Worm (Caenorhabditis elegans): ENCODE measurements around the gene E04F6.9.
A peak's percentile ranks its signal among the peaks of the same experiment; 100 is the strongest.

E04F6.9 gene

ce11 chrII:7253073-7253472 lies 41.1 kb upstream of the E04F6.9 start, which contains the start of gene lsm-4:
lsm-4 (minus strand) TSS chrII:7253163.
- TF ChIP-seq ama-1 (optimal IDR thresholded peaks at IDR 0.05) (peak; percentile 7), gmeb-1 (tag; optimal IDR thresholded peaks at IDR 0.05) (no peak), lsy-2 (tag; optimal IDR thresholded peaks at IDR 0.05) (peak in 1 of 2 experiments; percentile 3)

DNA sequence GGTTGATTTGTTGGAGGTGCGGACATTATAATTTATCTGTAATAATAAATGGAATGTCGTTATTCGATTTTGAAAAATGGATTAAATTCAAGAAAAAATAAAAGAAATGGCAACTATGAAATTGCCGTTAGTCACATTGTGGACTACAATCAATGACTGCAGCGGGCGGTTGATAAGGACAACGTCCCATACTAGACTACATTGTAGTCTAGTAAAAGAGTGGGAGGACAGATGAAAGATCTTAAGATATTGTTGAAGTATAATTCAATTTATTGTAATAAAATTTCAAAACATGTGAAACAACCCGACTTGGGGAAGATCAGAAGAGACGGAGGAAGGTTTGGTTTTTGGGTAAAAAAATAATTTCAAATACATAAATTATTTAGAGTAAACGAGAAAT lies 40.0 kb upstream of the E04F6.9 start, which contains the start of the genes prx-13 and ada-2:
Gene prx-13, minus strand, starts transcription at position 38 of the 400 bp plus-strand sequence.
Gene ada-2, plus strand, starts transcription at position 282 of the 400 bp plus-strand sequence.
- TF ChIP-seq nhr-237 (tag; optimal IDR thresholded peaks at IDR 0.05) (no peak), sma-3 (GFP tag; optimal IDR thresholded peaks at IDR 0.05) (peak; percentile 6), ama-1 (optimal IDR thresholded peaks at IDR 0.05) (no peak), elt-1 (tag; optimal IDR thresholded peaks at IDR 0.05) (no peak), ceh-16 (tag; optimal IDR thresholded peaks at IDR 0.05) (no peak), snpc-4 (tag; optimal IDR thresholded peaks at IDR 0.05) (no peak), fos-1 (tag; optimal IDR thresholded peaks at IDR 0.05) (peak; percentile 79), unc-39 (tag; optimal IDR thresholded peaks at IDR 0.05) (no peak), nhr-25 (tag; optimal IDR thresholded peaks at IDR 0.05) (no peak), sma-9 (GFP tag; optimal IDR thresholded peaks at IDR 0.05) (peak; percentile 8), sma-9 (tag; optimal IDR thresholded peaks at IDR 0.05) (no peak), lin-39 (tag; optimal IDR thresholded peaks at IDR 0.05) (no peak), nhr-10 (tag; optimal IDR thresholded peaks at IDR 0.05) (no peak), aly-2 (tag; optimal IDR thresholded peaks at IDR 0.05) (no peak)

ce11 chrII:7245576-7245975 lies 33.6 kb upstream of the E04F6.9 start, which contains the start of gene skpo-3:
skpo-3 (plus strand) TSS chrII:7245876.
- TF ChIP-seq sma-9 (GFP tag; optimal IDR thresholded peaks at IDR 0.05) (no peak), sma-9 (tag; optimal IDR thresholded peaks at IDR 0.05) (no peak), nhr-6 (tag; optimal IDR thresholded peaks at IDR 0.05) (no peak), Y55F3AM.14 (GFP tag; optimal IDR thresholded peaks at IDR 0.05) (no peak), nhr-10 (tag; optimal IDR thresholded peaks at IDR 0.05) (no peak), mdl-1 (tag; optimal IDR thresholded peaks at IDR 0.05) (no peak), lsy-2 (tag; optimal IDR thresholded peaks at IDR 0.05) (no peak), R02D3.7 (tag; optimal IDR thresholded peaks at IDR 0.05) (no peak), gmeb-1 (tag; optimal IDR thresholded peaks at IDR 0.05) (no peak), nhr-21 (tag; optimal IDR thresholded peaks at IDR 0.05) (no peak), unc-62 (GFP tag; optimal IDR thresholded peaks at IDR 0.05) (no peak), blmp-1 (tag; optimal IDR thresholded peaks at IDR 0.05; ENCODE audit: insufficient read depth) (no peak), alr-1 (tag; optimal IDR thresholded peaks at IDR 0.05) (no peak), fos-1 (tag; optimal IDR thresholded peaks at IDR 0.05) (no peak), nhr-25 (tag; optimal IDR thresholded peaks at IDR 0.05) (no peak), ceh-82 (tag; optimal IDR thresholded peaks at IDR 0.05) (no peak), ztf-1 (GFP tag; conservative IDR thresholded peaks at IDR 0.05) (no peak), nhr-129 (tag; optimal IDR thresholded peaks at IDR 0.05) (no peak)

ce11 chrII:7242754-7243153 lies 30.8 kb upstream of the E04F6.9 start:
- peak; percentile 28 for TF ChIP-seq sma-3 (GFP tag; optimal IDR thresholded peaks at IDR 0.05)
- peak; percentile 79 for TF ChIP-seq blmp-1 (tag; optimal IDR thresholded peaks at IDR 0.05; ENCODE audit: insufficient read depth)
- no peak for TF ChIP-seq unc-62 (GFP tag; optimal IDR thresholded peaks at IDR 0.05)

ce11 chrII:7239705-7240104 lies 27.7 kb upstream of the E04F6.9 start:
- TF ChIP-seq nhr-25 (tag; optimal IDR thresholded peaks at IDR 0.05): peak; percentile 15
- no peak for TF ChIP-seq crh-2 (tag; optimal IDR thresholded peaks at IDR 0.05)

DNA sequence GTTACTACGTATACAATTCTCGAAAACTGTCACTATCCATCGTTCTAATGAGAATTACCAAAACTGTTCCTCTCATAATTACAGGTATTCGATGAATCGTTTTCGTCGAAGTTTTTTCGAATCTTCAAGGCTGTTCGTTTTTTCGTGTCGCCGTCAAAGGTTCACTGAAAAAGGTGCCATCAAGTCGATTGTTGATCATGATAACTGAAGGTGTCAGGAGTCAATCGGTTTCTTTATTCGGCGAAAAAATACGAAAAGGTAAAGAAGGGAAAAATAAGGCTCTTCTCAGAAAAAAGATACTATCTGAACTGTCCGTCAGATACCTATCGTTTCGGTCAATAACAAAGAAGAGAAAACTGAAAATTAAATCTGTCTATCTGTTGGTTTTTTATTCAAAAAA lies 26.8 kb upstream of the E04F6.9 start:
- TF ChIP-seq aly-2 (tag; optimal IDR thresholded peaks at IDR 0.05): no peak
- no peak for TF ChIP-seq elt-1 (tag; optimal IDR thresholded peaks at IDR 0.05)
- TF ChIP-seq snpc-4 (tag; optimal IDR thresholded peaks at IDR 0.05): no peak
- TF ChIP-seq elt-3 (tag; optimal IDR thresholded peaks at IDR 0.05): no peak
- no peak for TF ChIP-seq mdl-1 (tag; optimal IDR thresholded peaks at IDR 0.05)
- TF ChIP-seq ceh-16 (tag; optimal IDR thresholded peaks at IDR 0.05): peak; percentile 67

ce11 chrII:7238248-7238647 lies 26.3 kb upstream of the E04F6.9 start, which contains the start of gene aqp-1:
aqp-1 (minus strand) TSS chrII:7238349.
- TF ChIP-seq nhr-21 (tag; optimal IDR thresholded peaks at IDR 0.05): no peak
- no peak for TF ChIP-seq ztf-1 (GFP tag; conservative IDR thresholded peaks at IDR 0.05)
- no peak for TF ChIP-seq zag-1 (tag; optimal IDR thresholded peaks at IDR 0.05)
- no peak for TF ChIP-seq unc-55 (GFP tag; optimal IDR thresholded peaks at IDR 0.05)
- TF ChIP-seq fos-1 (tag; optimal IDR thresholded peaks at IDR 0.05): peak; percentile 40
- TF ChIP-seq lin-13 (GFP tag; optimal IDR thresholded peaks at IDR 0.05): no peak
- TF ChIP-seq lsy-2 (tag; optimal IDR thresholded peaks at IDR 0.05): no peak
- TF ChIP-seq ama-1 (optimal IDR thresholded peaks at IDR 0.05): no peak
- no peak for TF ChIP-seq nhr-23 (tag; optimal IDR thresholded peaks at IDR 0.05)
- TF ChIP-seq lin-39 (tag; optimal IDR thresholded peaks at IDR 0.05): no peak
- TF ChIP-seq ZK546.5 (tag; optimal IDR thresholded peaks at IDR 0.05): no peak
- peak; percentile 21 for TF ChIP-seq sma-3 (GFP tag; optimal IDR thresholded peaks at IDR 0.05)
- no peak for TF ChIP-seq peb-1 (tag; optimal IDR thresholded peaks at IDR 0.05)
- TF ChIP-seq egl-27 (tag; optimal IDR thresholded peaks at IDR 0.05): no peak
- no peak for TF ChIP-seq unc-39 (tag; optimal IDR thresholded peaks at IDR 0.05)
- peak; percentile 24 for TF ChIP-seq F13H6.1 (tag; optimal IDR thresholded peaks at IDR 0.05)
- no peak for TF ChIP-seq alr-1 (tag; optimal IDR thresholded peaks at IDR 0.05)
- no peak for TF ChIP-seq sem-4 (tag; optimal IDR thresholded peaks at IDR 0.05)
- TF ChIP-seq mab-5 (tag; optimal IDR thresholded peaks at IDR 0.05): no peak
- peak in 1 of 2 experiments; percentile 17 for TF ChIP-seq mdl-1 (tag; optimal IDR thresholded peaks at IDR 0.05)
- TF ChIP-seq crh-2 (tag; optimal IDR thresholded peaks at IDR 0.05): peak; percentile 68
- TF ChIP-seq elt-1 (tag; optimal IDR thresholded peaks at IDR 0.05): no peak
- no peak for TF ChIP-seq unc-62 (GFP tag; optimal IDR thresholded peaks at IDR 0.05)
